Worm (Caenorhabditis elegans): ENCODE measurements around the gene B0507.9.

ce11 chrV:8730991-8731390 is 34.8 kb downstream of the B0507.9 start:
- TF ChIP-seq mel-28 (tag; optimal IDR thresholded peaks at IDR 0.05; ENCODE audit: borderline replicate concordance) (no peak), let-526 (GFP tag; IDR thresholded peaks at IDR 0.05) (no peak)
